Fruit fly (Drosophila melanogaster) Kc167 (cell line): ENCODE measurements around the gene CG34290.

ENCODE experiments used
- Myc ChIP-seq: fragments of >200 bp; optimal IDR thresholded peaks from 2 replicates; lab custom pipeline; 2017; ENCODE audit warnings: missing external identifiers
- Sin3A ChIP-seq: fragments of >200 bp; optimal IDR thresholded peaks from 2 replicates; lab custom pipeline; 2018; ENCODE audit warnings: missing external identifiers
- insv ChIP-seq: fragments of >200 bp; optimal IDR thresholded peaks from 3 replicates; lab custom pipeline; 2018; ENCODE audit warnings: missing external identifiers
- psq ChIP-seq: fragments of >200 bp; optimal IDR thresholded peaks from 2 replicates; lab custom pipeline; 2017; ENCODE audit warnings: missing external identifiers
- ttk ChIP-seq: sonication (Bioruptor generic); optimal IDR thresholded peaks from 2 replicates; lab custom pipeline; 2017; ENCODE audit warnings: missing external identifiers

dm6 chr3R:24266786-24267579 lies 22.6 kb downstream of the CG34290 start:
- no peak for TF ChIP-seq insv (lab: Kevin White, UChicago)
- TF ChIP-seq Myc (lab: Kevin White, UChicago): no peak
- TF ChIP-seq ttk (lab: Kevin White, UChicago): no peak
- TF ChIP-seq psq (lab: Kevin White, UChicago): no peak
- no peak for TF ChIP-seq Sin3A
